Fruit fly (Drosophila melanogaster): ENCODE measurements around the gene CG6664.
A peak's percentile ranks its signal among the peaks of the same experiment; 100 is the strongest.

CG6664 gene

dm6 chr3L:17012017-17012719 lies 3.8 kb downstream of the CG6664 start, which contains the start of gene CG3764:
Gene CG3764, minus strand, starts transcription at chr3L:17012565.
- TF ChIP-seq Pif1B (GFP tag; optimal IDR thresholded peaks at IDR 0.05) (no peak), Pif1A (GFP tag; optimal IDR thresholded peaks at IDR 0.05) (peak; percentile 53), CG8159 (tag; optimal IDR thresholded peaks at IDR 0.05) (peak; percentile 49), Snoo (tag; optimal IDR thresholded peaks at IDR 0.05) (peak; percentile 69), fd96Ca (GFP tag; IDR thresholded peaks at IDR 0.05) (no peak), CG13204 (GFP tag; optimal IDR thresholded peaks at IDR 0.05) (peak; percentile 50), gl (tag; optimal IDR thresholded peaks at IDR 0.05) (peak; percentile 46), D1 (tag; optimal IDR thresholded peaks at IDR 0.05) (no peak), CG12605 (GFP tag; IDR thresholded peaks at IDR 0.05) (0 out of 2 replicates have a peak, but pooled peaks have one; percentile 7), CG15710 (tag; optimal IDR thresholded peaks at IDR 0.05) (peak; percentile 59), CG32121 (GFP tag; IDR thresholded peaks at IDR 0.05) (0 out of 2 replicates have a peak, but pooled peaks have one; percentile 8), Ets98B (GFP tag; IDR thresholded peaks at IDR 0.05) (peak; percentile 29; the same call in 1 of the 2 replicates), CG8301 (tag; optimal IDR thresholded peaks at IDR 0.05) (no peak), CG4496 (GFP tag; IDR thresholded peaks at IDR 0.05) (peak; percentile 36; the same call in 1 of the 3 replicates), CG34367 (tag; optimal IDR thresholded peaks at IDR 0.05) (peak; percentile 47), CG9948 (tag; optimal IDR thresholded peaks at IDR 0.05) (no peak), rn (GFP tag; IDR thresholded peaks at IDR 0.05) (no peak), EcR (GFP tag; optimal IDR thresholded peaks at IDR 0.05) (peak; percentile 53), CG17806 (tag; optimal IDR thresholded peaks at IDR 0.05) (peak; percentile 24), CG14655 (GFP tag; optimal IDR thresholded peaks at IDR 0.05) (no peak), CG10348 (GFP tag; IDR thresholded peaks at IDR 0.05) (no peak)

- peak; percentile 31; the same call in 1 of the 3 replicates for TF ChIP-seq CG4496 (GFP tag; IDR thresholded peaks at IDR 0.05)
- peak; percentile 61 for TF ChIP-seq CG13204 (GFP tag; optimal IDR thresholded peaks at IDR 0.05)
- no peak for TF ChIP-seq CG8159 (tag; optimal IDR thresholded peaks at IDR 0.05)
- TF ChIP-seq CG17806 (tag; optimal IDR thresholded peaks at IDR 0.05): no peak
- 0 out of 2 replicates have a peak, but pooled peaks have one; percentile 10 for TF ChIP-seq CG32121 (GFP tag; IDR thresholded peaks at IDR 0.05)
- no peak for TF ChIP-seq CG9948 (tag; optimal IDR thresholded peaks at IDR 0.05)
- TF ChIP-seq CG14655 (GFP tag; optimal IDR thresholded peaks at IDR 0.05): peak; percentile 51
- TF ChIP-seq CG8301 (tag; optimal IDR thresholded peaks at IDR 0.05): peak; percentile 37
Measured at dm6 chr3L:17011351-17012016, 4.5 kb downstream of the CG6664 start.

dm6 chr3L:17010492-17011303 lies 5.3 kb downstream of the CG6664 start:
- TF ChIP-seq gl (tag; optimal IDR thresholded peaks at IDR 0.05): no peak
- TF ChIP-seq EcR (GFP tag; optimal IDR thresholded peaks at IDR 0.05): peak; percentile 57
- TF ChIP-seq fd96Ca (GFP tag; IDR thresholded peaks at IDR 0.05): peak; percentile 57; the same call in 2 of the 3 replicates
- no peak for TF ChIP-seq rn (GFP tag; IDR thresholded peaks at IDR 0.05)
- TF ChIP-seq CG13204 (GFP tag; optimal IDR thresholded peaks at IDR 0.05): peak; percentile 38
- TF ChIP-seq CG34367 (tag; optimal IDR thresholded peaks at IDR 0.05): no peak
- TF ChIP-seq Pif1A (GFP tag; optimal IDR thresholded peaks at IDR 0.05): no peak
- TF ChIP-seq Snoo (tag; optimal IDR thresholded peaks at IDR 0.05): peak; percentile 50
- TF ChIP-seq CG15710 (tag; optimal IDR thresholded peaks at IDR 0.05): peak; percentile 24
- TF ChIP-seq CG9948 (tag; optimal IDR thresholded peaks at IDR 0.05): peak; percentile 23
- TF ChIP-seq Ets98B (GFP tag; IDR thresholded peaks at IDR 0.05): no peak; the same call in none of the 2 replicates
- peak; percentile 35 for TF ChIP-seq CG14655 (GFP tag; optimal IDR thresholded peaks at IDR 0.05)
- no peak for TF ChIP-seq CG12605 (GFP tag; IDR thresholded peaks at IDR 0.05)
- peak; percentile 56 for TF ChIP-seq CG32121 (GFP tag; IDR thresholded peaks at IDR 0.05)
- peak; percentile 49 for TF ChIP-seq CG8159 (tag; optimal IDR thresholded peaks at IDR 0.05)
- no peak for TF ChIP-seq CG10348 (GFP tag; IDR thresholded peaks at IDR 0.05)
- TF ChIP-seq CG17806 (tag; optimal IDR thresholded peaks at IDR 0.05): no peak
- TF ChIP-seq Pif1B (GFP tag; optimal IDR thresholded peaks at IDR 0.05): no peak

- TF ChIP-seq D1 (tag; optimal IDR thresholded peaks at IDR 0.05) (no peak), CG8301 (tag; optimal IDR thresholded peaks at IDR 0.05) (no peak), EcR (GFP tag; optimal IDR thresholded peaks at IDR 0.05) (peak; percentile 96), CG17806 (tag; optimal IDR thresholded peaks at IDR 0.05) (no peak), CG32121 (GFP tag; IDR thresholded peaks at IDR 0.05) (peak; percentile 79), CG10348 (GFP tag; IDR thresholded peaks at IDR 0.05) (no peak), CG14655 (GFP tag; optimal IDR thresholded peaks at IDR 0.05) (peak; percentile 27), CG34367 (tag; optimal IDR thresholded peaks at IDR 0.05) (no peak), Pif1B (GFP tag; optimal IDR thresholded peaks at IDR 0.05) (peak; percentile 23), CG12605 (GFP tag; IDR thresholded peaks at IDR 0.05) (no peak), CG13204 (GFP tag; optimal IDR thresholded peaks at IDR 0.05) (peak; percentile 98), CG15710 (tag; optimal IDR thresholded peaks at IDR 0.05) (no peak), CG9948 (tag; optimal IDR thresholded peaks at IDR 0.05) (no peak), Snoo (tag; optimal IDR thresholded peaks at IDR 0.05) (no peak), fd96Ca (GFP tag; IDR thresholded peaks at IDR 0.05) (peak; percentile 72; the same call in 2 of the 3 replicates), rn (GFP tag; IDR thresholded peaks at IDR 0.05) (no peak), Ets98B (GFP tag; IDR thresholded peaks at IDR 0.05) (peak; percentile 67), Pif1A (GFP tag; optimal IDR thresholded peaks at IDR 0.05) (peak; percentile 21), CG8159 (tag; optimal IDR thresholded peaks at IDR 0.05) (peak; percentile 12), CG4496 (GFP tag; IDR thresholded peaks at IDR 0.05) (peak; percentile 45; the same call in 1 of the 3 replicates), gl (tag; optimal IDR thresholded peaks at IDR 0.05) (peak; percentile 44)
Measured at dm6 chr3L:17009715-17010491, 6.1 kb downstream of the CG6664 start.

All from whole organism, pupa.